Worm (Caenorhabditis elegans) whole organism, L1 larva: ENCODE data around the gene Y41D4A.1.

Experiments used
- C16A3.4 ChIP-seq: fragments of 150-350 bp; optimal IDR thresholded peaks from 2 replicates; lab custom pipeline; 2014; ENCODE audit warnings: missing biosample characterization, missing genetic modification characterization
- F16B12.6 ChIP-seq: fragments of 150-350 bp; optimal IDR thresholded peaks from 2 replicates; lab custom pipeline; 2014; ENCODE audit warnings: missing biosample characterization, missing genetic modification characterization
- alr-1 ChIP-seq: fragments of 200-800 bp; sonication (Bioruptor generic); optimal IDR thresholded peaks from 2 replicates; lab custom pipeline; 2018; ENCODE audit warnings: borderline replicate concordance, mild to moderate bottlenecking, missing genetic modification characterization, missing compliant biosample characterization
- aly-2 ChIP-seq: fragments of 150-350 bp; optimal IDR thresholded peaks from 2 replicates; lab custom pipeline; 2014; ENCODE audit warnings: missing biosample characterization, missing genetic modification characterization
- ama-1 ChIP-seq: fragments of 150-350 bp; optimal IDR thresholded peaks from 2 replicates; lab custom pipeline; 2014
- blmp-1 ChIP-seq: fragments of 150-350 bp; optimal IDR thresholded peaks from 2 replicates; lab custom pipeline; 2014; ENCODE audit warnings: missing biosample characterization, missing genetic modification characterization
- ceh-82 ChIP-seq, 3 experiments: fragments of 150-350 bp in 1 of 3; sonication (generic microtip) in 2 of 3; optimal IDR thresholded peaks; 2 replicates each; lab custom pipeline; 2014 to 2017; ENCODE audit warnings: missing biosample characterization in 3 of 3, missing genetic modification characterization in 3 of 3
- ceh-90 ChIP-seq: sonication (generic microtip); optimal IDR thresholded peaks from 2 replicates; lab custom pipeline; 2016; ENCODE audit warnings: missing genetic modification characterization, missing compliant biosample characterization
- dsc-1 ChIP-seq: sonication (generic microtip); optimal IDR thresholded peaks from 2 replicates; lab custom pipeline; 2016; ENCODE audit warnings: mild to moderate bottlenecking, missing genetic modification characterization, missing compliant biosample characterization
- efl-1 ChIP-seq, 4 experiments: fragments of 150-350 bp; optimal IDR thresholded peaks in 3 of 4; peaks in 1 of 4; 1 replicate in 1 of 4; 2 replicates in 3 of 4; lab custom pipeline; 2014; ENCODE audit warnings: missing biosample characterization in 2 of 4, missing genetic modification characterization in 2 of 4, missing genetic modification reagents in 2 of 4
- egl-27 ChIP-seq, 2 experiments: fragments of 150-350 bp in 1 of 2; sonication (generic microtip); optimal IDR thresholded peaks; 3 replicates each; lab custom pipeline; 2017 to 2018; ENCODE audit warnings: missing biosample characterization in 2 of 2, missing genetic modification characterization in 2 of 2, missing genetic modification reagents in 2 of 2
- elt-3 ChIP-seq, 6 experiments: fragments of 150-350 bp in 1 of 6; sonication (generic microtip); optimal IDR thresholded peaks; 2 replicates each; lab custom pipeline; 2017 to 2018; ENCODE audit warnings: missing biosample characterization in 6 of 6, missing genetic modification characterization in 6 of 6, inconsistent platforms in 1 of 6
- ets-5 ChIP-seq: fragments of 200-800 bp; sonication (Bioruptor generic); IDR thresholded peaks from 2 replicates; pipeline ENCODE4 v1.3.6; 2022; ENCODE audit warnings: missing genetic modification characterization, missing compliant biosample characterization
- fkh-8 ChIP-seq: sonication (generic microtip); optimal IDR thresholded peaks from 2 replicates; lab custom pipeline; 2016; ENCODE audit warnings: mild to moderate bottlenecking, missing genetic modification characterization, missing compliant biosample characterization
- fos-1 ChIP-seq: fragments of 150-350 bp; optimal IDR thresholded peaks from 2 replicates; lab custom pipeline; 2014; ENCODE audit warnings: missing biosample characterization, missing genetic modification characterization
- lin-13 ChIP-seq: fragments of 150-350 bp; optimal IDR thresholded peaks from 2 replicates; lab custom pipeline; 2014; ENCODE audit warnings: missing biosample characterization, missing genetic modification reagents, missing genetic modification characterization
- lin-14 ChIP-seq: fragments of 200-800 bp; sonication (Bioruptor generic); optimal IDR thresholded peaks from 2 replicates; lab custom pipeline; 2018; ENCODE audit warnings: mild to moderate bottlenecking, missing genetic modification characterization, moderate library complexity, missing compliant biosample characterization
- lir-3 ChIP-seq: sonication (generic microtip); optimal IDR thresholded peaks from 2 replicates; lab custom pipeline; 2016; ENCODE audit warnings: mild to moderate bottlenecking, missing genetic modification characterization, moderate library complexity, missing compliant biosample characterization; ENCODE audit not compliant: poor library complexity
- lsy-2 ChIP-seq, 2 experiments: fragments of 150-350 bp; optimal IDR thresholded peaks; 2 replicates each; lab custom pipeline; 2014; ENCODE audit warnings: missing biosample characterization in 2 of 2, missing genetic modification characterization in 2 of 2
- mdl-1 ChIP-seq, 2 experiments: fragments of 150-350 bp; optimal IDR thresholded peaks; 2 replicates each; lab custom pipeline; 2014 to 2017; ENCODE audit warnings: missing biosample characterization in 2 of 2, missing genetic modification characterization in 2 of 2, inconsistent platforms in 1 of 2
- nhr-12 ChIP-seq: sonication (generic microtip); optimal IDR thresholded peaks from 2 replicates; lab custom pipeline; 2017; ENCODE audit warnings: missing biosample characterization, missing genetic modification characterization
- nhr-19 ChIP-seq: fragments of 200-800 bp; sonication (Bioruptor generic); conservative IDR thresholded peaks from 2 replicates; pipeline ENCODE4 v1.3.6; 2022; ENCODE audit warnings: missing genetic modification characterization, missing compliant biosample characterization
- nhr-20 ChIP-seq: sonication (generic microtip); optimal IDR thresholded peaks from 2 replicates; lab custom pipeline; 2016; ENCODE audit warnings: mild to moderate bottlenecking, missing genetic modification characterization, missing compliant biosample characterization
- nhr-28 ChIP-seq: fragments of 150-350 bp; optimal IDR thresholded peaks from 2 replicates; lab custom pipeline; 2014; ENCODE audit warnings: missing biosample characterization, missing genetic modification characterization
- nhr-71 ChIP-seq: sonication (generic microtip); optimal IDR thresholded peaks from 2 replicates; lab custom pipeline; 2016; ENCODE audit warnings: mild to moderate bottlenecking, missing genetic modification characterization, moderate library complexity, missing compliant biosample characterization
- nhr-76 ChIP-seq: sonication (generic microtip); optimal IDR thresholded peaks from 2 replicates; lab custom pipeline; 2017; ENCODE audit warnings: missing biosample characterization, missing genetic modification characterization
- nhr-77 ChIP-seq: fragments of 150-350 bp; optimal IDR thresholded peaks from 2 replicates; lab custom pipeline; 2014; ENCODE audit warnings: missing biosample characterization, missing genetic modification characterization
- nhr-84 ChIP-seq: sonication (generic microtip); optimal IDR thresholded peaks from 2 replicates; lab custom pipeline; 2017; ENCODE audit warnings: missing biosample characterization, missing genetic modification characterization
- nhr-90 ChIP-seq: sonication (generic microtip); optimal IDR thresholded peaks from 2 replicates; lab custom pipeline; 2016; ENCODE audit warnings: mild to moderate bottlenecking, missing genetic modification characterization, missing compliant biosample characterization; ENCODE audit not compliant: poor library complexity
- rnt-1 ChIP-seq: sonication (generic microtip); optimal IDR thresholded peaks from 2 replicates; lab custom pipeline; 2016; ENCODE audit warnings: mild to moderate bottlenecking, missing genetic modification characterization, moderate library complexity, missing compliant biosample characterization
- snu-23 ChIP-seq: sonication (generic microtip); optimal IDR thresholded peaks from 2 replicates; lab custom pipeline; 2016; ENCODE audit warnings: missing genetic modification characterization, missing compliant biosample characterization
- sox-4 ChIP-seq: sonication (generic microtip); optimal IDR thresholded peaks from 2 replicates; lab custom pipeline; 2016; ENCODE audit warnings: missing genetic modification characterization, missing compliant biosample characterization
- swsn-7 ChIP-seq: sonication (generic microtip); optimal IDR thresholded peaks from 2 replicates; lab custom pipeline; 2016; ENCODE audit warnings: missing genetic modification characterization, missing compliant biosample characterization
- tbx-2 ChIP-seq: sonication (generic microtip); optimal IDR thresholded peaks from 2 replicates; lab custom pipeline; 2016; ENCODE audit warnings: missing genetic modification characterization, missing compliant biosample characterization
- unc-130 ChIP-seq: fragments of 150-350 bp; optimal IDR thresholded peaks from 2 replicates; lab custom pipeline; 2017; ENCODE audit warnings: missing biosample characterization, missing genetic modification characterization, inconsistent platforms
- unc-62 ChIP-seq: fragments of 150-350 bp; optimal IDR thresholded peaks from 2 replicates; lab custom pipeline; 2014; ENCODE audit warnings: missing biosample characterization, missing genetic modification reagents, missing genetic modification characterization
- unc-98 ChIP-seq: fragments of 200-800 bp; sonication (Bioruptor generic); IDR thresholded peaks from 2 replicates; pipeline ENCODE4 v1.3.6; 2022; ENCODE audit warnings: missing genetic modification characterization, missing compliant biosample characterization
- vab-15 ChIP-seq: sonication (generic microtip); optimal IDR thresholded peaks from 2 replicates; lab custom pipeline; 2017; ENCODE audit warnings: missing genotype, mild to moderate bottlenecking, missing genetic modification characterization, missing compliant biosample characterization
- xbp-1 ChIP-seq: sonication (generic microtip); optimal IDR thresholded peaks from 2 replicates; lab custom pipeline; 2016; ENCODE audit warnings: missing genetic modification characterization, missing compliant biosample characterization
- zip-4 ChIP-seq: fragments of 200-800 bp; sonication (Bioruptor generic); optimal IDR thresholded peaks from 2 replicates; lab custom pipeline; 2018; ENCODE audit warnings: mild to moderate bottlenecking, missing genetic modification characterization, moderate library complexity, missing compliant biosample characterization

The Y41D4A.1 gene

DNA sequence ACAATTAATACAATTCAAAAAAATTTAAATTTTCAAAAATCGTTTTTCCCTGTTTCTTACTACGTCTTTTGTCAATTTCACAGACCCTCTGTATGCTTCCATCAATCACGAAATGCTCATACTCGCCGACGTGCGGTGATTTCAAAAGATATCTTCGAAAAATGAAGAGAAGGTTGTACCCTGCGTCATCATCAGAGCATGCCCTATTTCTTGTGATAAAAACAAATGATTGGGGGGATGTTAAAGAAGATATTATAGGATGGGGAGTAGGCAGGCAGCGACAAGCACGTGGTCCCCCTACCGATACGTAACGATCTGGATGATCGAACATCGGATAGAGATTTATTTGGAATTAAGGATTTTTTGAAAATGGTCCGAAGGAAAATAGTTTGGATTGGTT is 13.3 kb upstream of the Y41D4A.1 start (continued):
- TF ChIP-seq ceh-90 (tag; lab: Kevin White, UChicago) (no peak), nhr-71 (tag; lab: Kevin White, UChicago) (peak; percentile 63), nhr-28 (tag; lab: Kevin White, UChicago) (no peak), tbx-2 (no peak), ceh-82 (tag; optimal IDR thresholded peaks at IDR 0.05; lab: Kevin White, UChicago) (no peak), C16A3.4 (no peak), egl-27 (tag; optimal IDR thresholded peaks at IDR 0.05; lab: Kevin White, UChicago) (no peak), nhr-19 (GFP tag; lab: Robert Waterston, UW) (peak; percentile 33), nhr-12 (tag; lab: Kevin White, UChicago) (no peak), blmp-1 (tag; lab: Kevin White, UChicago) (no peak), nhr-77 (tag; lab: Kevin White, UChicago) (no peak), ets-5 (GFP tag; lab: Robert Waterston, UW) (no peak), nhr-90 (tag; lab: Kevin White, UChicago) (no peak)

DNA sequence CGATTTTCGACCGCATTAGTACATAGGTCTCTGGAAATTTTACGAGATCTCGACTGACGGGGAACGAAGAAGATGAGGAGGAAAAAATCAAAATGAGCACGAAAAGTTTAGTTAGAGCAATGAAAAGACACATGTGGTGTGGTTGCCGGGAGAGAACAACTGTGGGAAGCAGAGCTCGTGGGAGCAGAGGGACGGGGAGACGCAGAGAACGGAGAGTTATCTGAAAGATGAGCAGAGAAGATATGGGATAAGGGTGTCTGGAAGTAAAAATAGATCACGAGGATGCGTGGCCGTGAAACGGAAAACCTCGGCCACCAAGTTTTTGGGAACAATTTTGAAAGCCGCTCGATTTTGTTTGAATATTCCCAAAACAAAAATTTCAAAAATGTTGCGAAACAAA is 10.4 kb upstream of the Y41D4A.1 start, which contains the start of gene Y41D4A.7:
Y41D4A.7 (minus strand) TSS at position 18 of the 400 bp plus-strand sequence.
- TF ChIP-seq nhr-84 (tag; lab: Kevin White, UChicago) (no peak), lsy-2 (tag; optimal IDR thresholded peaks at IDR 0.05; lab: Kevin White, UChicago) (peak; percentile 47 to 49), lir-3 (tag; lab: Kevin White, UChicago) (peak; percentile 38), unc-98 (GFP tag; lab: Robert Waterston, UW) (peak; percentile 35; the same call in 1 of the 2 replicates), ama-1 (lab: Kevin White, UChicago) (no peak), xbp-1 (peak; percentile 22), zip-4 (no peak), efl-1 (optimal IDR thresholded peaks at IDR 0.05; lab: Kevin White, UChicago) (peak in 1 of 2 experiments; percentile 14), efl-1 (GFP tag; optimal IDR thresholded peaks at IDR 0.05 in 1 of 2; lab: Kevin White, UChicago) (peak in 1 of 2 experiments; percentile 12), mdl-1 (tag; optimal IDR thresholded peaks at IDR 0.05; lab: Kevin White, UChicago) (peak in 1 of 2 experiments; percentile 36), nhr-71 (tag; lab: Kevin White, UChicago) (peak; percentile 74), tbx-2 (peak; percentile 16), swsn-7 (tag; lab: Kevin White, UChicago) (peak; percentile 13), nhr-20 (tag; lab: Kevin White, UChicago) (peak; percentile 27), alr-1 (tag; lab: Kevin White, UChicago) (no peak), sox-4 (tag; lab: Kevin White, UChicago) (no peak), ceh-90 (tag; lab: Kevin White, UChicago) (peak; percentile 16), fos-1 (no peak), unc-62 (GFP tag; lab: Kevin White, UChicago) (no peak), aly-2 (tag; lab: Kevin White, UChicago) (no peak), snu-23 (peak; percentile 49), nhr-19 (GFP tag; lab: Robert Waterston, UW) (peak; percentile 54), dsc-1 (tag; lab: Kevin White, UChicago) (peak; percentile 46), lin-14 (GFP tag; lab: Kevin White, UChicago) (peak; percentile 57), lin-13 (peak; percentile 20), fkh-8 (tag; lab: Kevin White, UChicago) (no peak), elt-3 (tag; optimal IDR thresholded peaks at IDR 0.05; lab: Kevin White, UChicago) (no peak), F16B12.6 (tag; lab: Kevin White, UChicago) (no peak), C16A3.4 (no peak), nhr-76 (tag; lab: Kevin White, UChicago) (no peak), unc-130 (tag; lab: Kevin White, UChicago) (peak; percentile 46), vab-15 (tag; lab: Kevin White, UChicago) (no peak), rnt-1 (tag; lab: Kevin White, UChicago) (peak; percentile 88)
